Worm (Caenorhabditis elegans) whole organism, late embryonic: ENCODE results near the gene F02E8.4.

Experiments used
- F13H6.1 ChIP-seq: sonication (generic microtip); optimal IDR thresholded peaks from 2 replicates; lab custom pipeline; 2016; ENCODE audit warnings: missing genetic modification characterization, missing compliant biosample characterization
- T23F11.4 ChIP-seq: fragments of 200-800 bp; sonication (Bioruptor generic); optimal IDR thresholded peaks from 2 replicates; lab custom pipeline; 2018; ENCODE audit warnings: mild to moderate bottlenecking, missing genetic modification characterization, missing compliant biosample characterization
- ama-1 ChIP-seq: fragments of 150-350 bp; optimal IDR thresholded peaks from 2 replicates; lab custom pipeline; 2014
- fkh-10 ChIP-seq: fragments of 150-350 bp; optimal IDR thresholded peaks from 2 replicates; lab custom pipeline; 2014; ENCODE audit warnings: missing biosample characterization, missing genetic modification reagents, missing genetic modification characterization
- nfya-1 ChIP-seq: sonication (generic microtip); optimal IDR thresholded peaks from 2 replicates; lab custom pipeline; 2017; ENCODE audit warnings: missing genetic modification characterization, mild to moderate bottlenecking, missing compliant biosample characterization, antibody characterized with exemption, moderate library complexity
- nhr-11 ChIP-seq: fragments of 150-350 bp; optimal IDR thresholded peaks from 2 replicates; lab custom pipeline; 2014; ENCODE audit warnings: missing biosample characterization, missing genetic modification characterization
- pag-3 ChIP-seq: sonication (generic microtip); optimal IDR thresholded peaks from 2 replicates; lab custom pipeline; 2016; ENCODE audit warnings: missing compliant biosample characterization, missing genetic modification characterization, borderline replicate concordance
- pha-4 ChIP-seq: fragments of 150-350 bp; optimal IDR thresholded peaks from 2 replicates; lab custom pipeline; 2018; ENCODE audit warnings: missing biosample characterization, missing genetic modification reagents, missing genetic modification characterization
- rnt-1 ChIP-seq: sonication (generic microtip); optimal IDR thresholded peaks from 2 replicates; lab custom pipeline; 2016; ENCODE audit warnings: missing genetic modification characterization, missing compliant biosample characterization
- unc-86 ChIP-seq: sonication (generic microtip); optimal IDR thresholded peaks from 2 replicates; lab custom pipeline; 2016; ENCODE audit warnings: missing genetic modification characterization, missing compliant biosample characterization

- no peak for TF ChIP-seq fkh-10 (GFP tag; lab: Kevin White, UChicago)
- TF ChIP-seq pag-3 (tag; lab: Kevin White, UChicago): no peak
- no peak for TF ChIP-seq nhr-11 (tag; lab: Kevin White, UChicago)
- no peak for TF ChIP-seq rnt-1 (tag; lab: Kevin White, UChicago)
- no peak for TF ChIP-seq unc-86 (tag; lab: Kevin White, UChicago)
- TF ChIP-seq ama-1: no peak
- no peak for TF ChIP-seq F13H6.1 (tag; lab: Kevin White, UChicago)
- no peak for TF ChIP-seq pha-4 (tag; lab: Kevin White, UChicago)
- no peak for TF ChIP-seq nfya-1 (tag; lab: Kevin White, UChicago)
- TF ChIP-seq T23F11.4 (GFP tag; lab: Kevin White, UChicago): no peak
Measured at ce11 chrX:4409591-4410279, 44.2 kb upstream of the F02E8.4 start.
